Worm (Caenorhabditis elegans) whole organism, L3 larva: ENCODE data around the gene srz-63.

Source experiments
- R02D3.7 ChIP-seq: fragments of 150-350 bp; optimal IDR thresholded peaks from 2 replicates; lab custom pipeline; 2014; ENCODE audit warnings: missing biosample characterization, missing genetic modification characterization
- ZK546.5 ChIP-seq: sonication (generic microtip); optimal IDR thresholded peaks from 2 replicates; lab custom pipeline; 2017; ENCODE audit warnings: missing biosample characterization, missing genetic modification characterization
- aly-2 ChIP-seq: fragments of 150-350 bp; optimal IDR thresholded peaks from 2 replicates; lab custom pipeline; 2014; ENCODE audit warnings: missing biosample characterization, missing genetic modification characterization
- ama-1 ChIP-seq: fragments of 150-350 bp; optimal IDR thresholded peaks from 2 replicates; lab custom pipeline; 2018
- ceh-16 ChIP-seq: sonication (generic microtip); optimal IDR thresholded peaks from 2 replicates; lab custom pipeline; 2017; ENCODE audit warnings: missing biosample characterization, missing genetic modification characterization
- ceh-28 ChIP-seq: fragments of 150-350 bp; optimal IDR thresholded peaks from 2 replicates; lab custom pipeline; 2014; ENCODE audit warnings: missing biosample characterization, missing genetic modification reagents, missing genetic modification characterization
- ceh-82 ChIP-seq: fragments of 150-350 bp; optimal IDR thresholded peaks from 2 replicates; lab custom pipeline; 2014; ENCODE audit warnings: missing biosample characterization, missing genetic modification characterization
- ceh-9 ChIP-seq: sonication (generic microtip); optimal IDR thresholded peaks from 2 replicates; lab custom pipeline; 2018; ENCODE audit warnings: missing biosample characterization, missing genetic modification characterization
- daf-12 ChIP-seq: fragments of 150-350 bp; optimal IDR thresholded peaks from 2 replicates; lab custom pipeline; 2014; ENCODE audit warnings: missing biosample characterization, missing genetic modification reagents, missing genetic modification characterization
- egl-27 ChIP-seq: sonication (generic microtip); optimal IDR thresholded peaks from 4 replicates; lab custom pipeline; 2017; ENCODE audit warnings: missing biosample characterization, missing genetic modification reagents, missing genetic modification characterization
- egl-5 ChIP-seq: fragments of 150-350 bp; optimal IDR thresholded peaks from 2 replicates; lab custom pipeline; 2017; ENCODE audit warnings: missing biosample characterization, missing genetic modification reagents, missing genetic modification characterization, inconsistent platforms
- elt-1 ChIP-seq: fragments of 150-350 bp; optimal IDR thresholded peaks from 2 replicates; lab custom pipeline; 2014; ENCODE audit warnings: missing biosample characterization, missing genetic modification characterization
- elt-2 ChIP-seq: sonication (generic microtip); optimal IDR thresholded peaks from 2 replicates; lab custom pipeline; 2016; ENCODE audit warnings: missing genetic modification reagents, mild to moderate bottlenecking, missing genetic modification characterization, missing compliant biosample characterization
- elt-3 ChIP-seq, 3 experiments: fragments of 150-350 bp in 1 of 3; sonication (generic microtip) in 2 of 3; optimal IDR thresholded peaks; 2 replicates in 2 of 3; 4 replicates in 1 of 3; lab custom pipeline; 2014 to 2017; ENCODE audit warnings: missing biosample characterization in 3 of 3, missing genetic modification characterization in 3 of 3
- eor-1 ChIP-seq, 2 experiments: fragments of 150-350 bp; optimal IDR thresholded peaks; 2 replicates each; lab custom pipeline; 2014 to 2018; ENCODE audit warnings: missing biosample characterization in 2 of 2, missing genetic modification characterization in 2 of 2
- fkh-10 ChIP-seq: sonication (generic microtip); optimal IDR thresholded peaks from 2 replicates; lab custom pipeline; 2017; ENCODE audit warnings: missing biosample characterization, missing genetic modification reagents, missing genetic modification characterization
- fos-1 ChIP-seq: fragments of 150-350 bp; optimal IDR thresholded peaks from 2 replicates; lab custom pipeline; 2014; ENCODE audit warnings: missing biosample characterization, missing genetic modification characterization
- hmg-11 ChIP-seq: sonication (generic microtip); optimal IDR thresholded peaks from 2 replicates; lab custom pipeline; 2016; ENCODE audit warnings: missing genetic modification characterization, missing compliant biosample characterization
- jun-1 ChIP-seq: fragments of 150-350 bp; optimal IDR thresholded peaks from 2 replicates; lab custom pipeline; 2014; ENCODE audit warnings: missing biosample characterization, missing genetic modification reagents, missing genetic modification characterization
- lin-15B ChIP-seq: fragments of 150-350 bp; optimal IDR thresholded peaks from 2 replicates; lab custom pipeline; 2014; ENCODE audit warnings: missing biosample characterization, missing genetic modification characterization
- lin-39 ChIP-seq: fragments of 150-350 bp; optimal IDR thresholded peaks from 2 replicates; lab custom pipeline; 2018; ENCODE audit warnings: missing biosample characterization, missing genetic modification reagents, missing genetic modification characterization
- lsy-12 ChIP-seq: sonication (generic microtip); optimal IDR thresholded peaks from 2 replicates; lab custom pipeline; 2016; ENCODE audit warnings: mild to moderate bottlenecking, missing genetic modification characterization, missing compliant biosample characterization
- mdl-1 ChIP-seq: fragments of 150-350 bp; optimal IDR thresholded peaks from 2 replicates; lab custom pipeline; 2014; ENCODE audit warnings: missing biosample characterization, missing genetic modification characterization
- mml-1 ChIP-seq: fragments of 150-350 bp; sonication (generic microtip); optimal IDR thresholded peaks from 3 replicates; lab custom pipeline; 2014; ENCODE audit warnings: missing biosample characterization, missing genetic modification characterization
- nhr-11 ChIP-seq: fragments of 150-350 bp; optimal IDR thresholded peaks from 2 replicates; lab custom pipeline; 2014; ENCODE audit warnings: missing biosample characterization, missing genetic modification characterization
- nhr-12 ChIP-seq: fragments of 150-350 bp; optimal IDR thresholded peaks from 2 replicates; lab custom pipeline; 2014; ENCODE audit warnings: missing biosample characterization, missing genetic modification characterization
- nhr-237 ChIP-seq: fragments of 150-350 bp; optimal IDR thresholded peaks from 2 replicates; lab custom pipeline; 2014; ENCODE audit warnings: missing biosample characterization, missing genetic modification characterization
- nhr-28 ChIP-seq: fragments of 150-350 bp; optimal IDR thresholded peaks from 2 replicates; lab custom pipeline; 2014; ENCODE audit warnings: missing biosample characterization, missing genetic modification characterization
- nhr-43 ChIP-seq: sonication (generic microtip); optimal IDR thresholded peaks from 2 replicates; lab custom pipeline; 2016; ENCODE audit warnings: mild to moderate bottlenecking, missing genetic modification characterization, missing compliant biosample characterization; ENCODE audit not compliant: poor library complexity, severe bottlenecking
- nhr-67 ChIP-seq: fragments of 150-350 bp; optimal IDR thresholded peaks from 2 replicates; lab custom pipeline; 2014; ENCODE audit warnings: missing biosample characterization, missing genetic modification characterization
- nhr-77 ChIP-seq: fragments of 150-350 bp; optimal IDR thresholded peaks from 2 replicates; lab custom pipeline; 2014; ENCODE audit warnings: missing biosample characterization, missing genetic modification characterization
- sea-2 ChIP-seq: fragments of 150-350 bp; sonication (generic microtip); optimal IDR thresholded peaks from 4 replicates; lab custom pipeline; 2014; ENCODE audit warnings: missing biosample characterization, missing genetic modification reagents, missing genetic modification characterization
- snpc-4 ChIP-seq: fragments of 150-350 bp; optimal IDR thresholded peaks from 2 replicates; lab custom pipeline; 2014; ENCODE audit warnings: missing biosample characterization, missing genetic modification characterization
- tbx-2 ChIP-seq: sonication (generic microtip); optimal IDR thresholded peaks from 2 replicates; lab custom pipeline; 2016; ENCODE audit warnings: mild to moderate bottlenecking, missing genetic modification characterization, missing compliant biosample characterization
- unc-39 ChIP-seq: sonication (generic microtip); optimal IDR thresholded peaks from 4 replicates; lab custom pipeline; 2017; ENCODE audit warnings: missing biosample characterization, missing genetic modification characterization
- unc-62 ChIP-seq: fragments of 150-350 bp; sonication (generic microtip); optimal IDR thresholded peaks from 4 replicates; lab custom pipeline; 2014; ENCODE audit warnings: missing biosample characterization, missing genetic modification reagents, missing genetic modification characterization
- zag-1 ChIP-seq: fragments of 150-350 bp; optimal IDR thresholded peaks from 2 replicates; lab custom pipeline; 2014; ENCODE audit warnings: missing biosample characterization, missing genetic modification characterization
- ztf-11 ChIP-seq: fragments of 150-350 bp; optimal IDR thresholded peaks from 2 replicates; lab custom pipeline; 2014; ENCODE audit warnings: missing biosample characterization, missing genetic modification characterization

The srz-63 gene

DNA sequence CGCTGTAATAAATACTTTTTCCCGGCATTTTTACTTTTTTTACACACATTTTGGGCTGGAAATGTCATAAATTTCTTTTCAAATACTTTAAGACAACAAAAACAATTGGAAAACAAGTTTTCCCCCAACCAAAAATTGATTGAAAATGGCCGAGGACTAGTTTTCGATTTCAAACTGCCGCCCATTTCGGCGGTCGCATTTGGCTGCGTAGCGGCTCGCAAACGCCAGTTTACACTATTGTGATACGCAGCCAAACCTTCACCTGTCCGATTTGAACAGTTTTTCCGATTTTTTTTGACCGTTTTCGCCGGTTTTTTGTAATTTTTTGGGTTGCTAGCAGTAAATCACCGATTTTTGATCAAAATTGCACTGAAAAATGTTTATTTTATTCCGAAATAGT, 42.0 kb downstream of the srz-63 start (continued):
- TF ChIP-seq tbx-2 (tag; lab: Kevin White, UChicago) (peak; percentile 81), sea-2 (GFP tag; lab: Kevin White, UChicago) (no peak), elt-3 (tag; optimal IDR thresholded peaks at IDR 0.05; lab: Kevin White, UChicago) (peak in 2 of 3 experiments; percentile 32 to 93), ZK546.5 (peak; percentile 98), R02D3.7 (tag; lab: Kevin White, UChicago) (peak; percentile 89), nhr-12 (tag; lab: Kevin White, UChicago) (no peak), unc-62 (GFP tag; lab: Kevin White, UChicago) (peak; percentile 78), lsy-12 (tag; lab: Kevin White, UChicago) (peak; percentile 100), nhr-237 (tag; lab: Kevin White, UChicago) (no peak), fos-1 (tag; lab: Kevin White, UChicago) (peak; percentile 85), ama-1 (lab: Kevin White, UChicago) (peak; percentile 85), egl-5 (tag; lab: Kevin White, UChicago) (peak; percentile 86), zag-1 (tag; lab: Kevin White, UChicago) (no peak), lin-15B (peak; percentile 97), hmg-11 (tag; lab: Kevin White, UChicago) (peak; percentile 61), mdl-1 (tag; lab: Kevin White, UChicago) (no peak), nhr-67 (tag; lab: Kevin White, UChicago) (no peak), lin-39 (tag; lab: Kevin White, UChicago) (peak; percentile 95), aly-2 (tag; lab: Kevin White, UChicago) (peak; percentile 80), unc-39 (tag; lab: Kevin White, UChicago) (no peak)

DNA sequence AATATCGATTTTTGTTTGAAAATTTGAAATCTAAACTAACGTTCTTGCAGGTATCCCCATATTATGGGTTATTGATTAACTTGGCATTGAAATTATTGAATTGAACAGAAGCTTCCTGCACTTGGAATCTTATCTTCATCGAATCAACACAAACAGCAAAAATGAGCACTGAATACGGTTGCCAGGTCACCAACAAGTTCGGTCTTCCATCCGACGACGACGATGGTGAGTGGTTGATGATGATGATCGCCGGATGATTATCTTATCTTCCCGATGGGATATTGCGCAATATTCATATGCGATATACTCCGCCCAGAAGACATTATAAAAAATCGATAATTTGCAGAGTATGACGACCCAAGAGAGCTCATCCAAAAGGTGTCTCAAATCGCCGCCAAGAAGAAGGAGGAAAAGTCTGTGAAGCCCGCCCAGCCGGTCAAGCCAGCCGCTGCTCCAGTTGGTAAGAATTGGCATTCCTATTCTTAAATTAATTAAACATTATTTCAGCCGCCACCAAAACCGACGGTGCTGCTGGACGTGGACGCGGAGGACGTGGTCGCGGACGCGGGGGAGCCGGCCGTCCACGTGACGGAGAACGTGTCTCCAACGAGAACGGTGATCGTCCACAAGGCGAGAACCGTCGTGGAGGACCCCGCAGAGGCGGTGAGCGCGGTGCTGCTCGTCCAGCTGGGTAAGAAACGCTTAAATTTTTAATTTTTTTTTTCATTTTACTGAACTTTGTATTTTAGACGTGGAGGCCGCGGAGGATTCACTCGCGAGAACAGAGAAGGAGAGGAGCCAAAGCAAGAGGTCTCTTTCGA, 42.7 kb downstream of the srz-63 start, which contains the start of gene vig-1:
Gene vig-1, plus strand, starts transcription at position 51 of the 821 bp plus-strand sequence.
- TF ChIP-seq nhr-12 (tag; lab: Kevin White, UChicago) (no peak), ceh-9 (tag; lab: Kevin White, UChicago) (no peak), elt-1 (tag; lab: Kevin White, UChicago) (no peak), egl-5 (tag; lab: Kevin White, UChicago) (no peak), sea-2 (GFP tag; lab: Kevin White, UChicago) (no peak), R02D3.7 (tag; lab: Kevin White, UChicago) (no peak), snpc-4 (tag; lab: Kevin White, UChicago) (no peak), mdl-1 (tag; lab: Kevin White, UChicago) (no peak), fos-1 (tag; lab: Kevin White, UChicago) (no peak), ceh-16 (tag; lab: Kevin White, UChicago) (no peak), jun-1 (tag; lab: Kevin White, UChicago) (no peak), aly-2 (tag; lab: Kevin White, UChicago) (no peak), egl-27 (tag; lab: Kevin White, UChicago) (no peak), eor-1 (tag; optimal IDR thresholded peaks at IDR 0.05; lab: Kevin White, UChicago) (no peak), ZK546.5 (no peak), daf-12 (tag; lab: Kevin White, UChicago) (no peak), nhr-43 (tag; lab: Kevin White, UChicago) (no peak), nhr-28 (tag; lab: Kevin White, UChicago) (no peak), mml-1 (no peak), hmg-11 (tag; lab: Kevin White, UChicago) (no peak)

DNA sequence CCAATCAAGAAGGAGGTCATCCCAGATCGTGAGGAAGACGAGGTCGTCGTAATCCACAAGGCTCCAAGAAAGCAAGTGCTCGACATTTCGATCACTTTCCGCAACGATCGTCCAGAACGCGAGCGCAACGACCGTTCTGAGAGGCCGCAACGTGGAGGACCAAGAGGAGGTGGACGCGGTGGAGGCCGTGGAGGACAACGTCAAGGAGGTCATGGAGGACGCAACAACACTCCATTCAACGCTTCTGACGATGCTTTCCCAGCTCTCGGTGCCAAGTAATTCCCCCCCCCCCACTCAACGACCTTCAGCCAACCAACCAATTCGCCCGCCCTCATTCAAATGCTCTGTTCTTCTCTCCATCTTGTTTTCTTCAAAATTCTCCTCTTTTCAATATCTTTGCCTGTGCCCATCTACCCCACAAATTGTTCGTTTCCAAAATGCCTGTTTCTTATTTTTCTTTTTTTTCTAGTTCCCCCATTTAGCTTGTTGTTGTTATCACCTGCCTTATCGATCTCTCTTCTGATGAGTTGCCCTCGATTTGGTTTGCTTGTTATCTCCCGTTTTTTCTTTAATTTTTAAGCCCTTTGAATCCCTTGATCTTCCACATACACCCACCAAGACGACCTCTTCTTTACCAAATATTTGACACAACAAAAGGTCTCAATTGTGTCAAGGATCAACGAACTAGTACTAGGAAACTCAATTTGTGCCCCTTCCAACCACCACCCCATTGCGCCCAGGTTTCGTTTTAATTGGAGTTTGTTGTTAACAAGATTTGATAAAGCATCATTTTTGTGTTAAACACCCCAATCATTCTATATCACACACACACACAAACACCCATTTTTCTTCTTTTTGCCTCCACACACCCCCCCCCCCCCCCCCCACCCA, 44.1 kb downstream of the srz-63 start:
- TF ChIP-seq lin-15B (no peak), ceh-82 (tag; lab: Kevin White, UChicago) (no peak), nhr-11 (tag; lab: Kevin White, UChicago) (no peak), ztf-11 (tag; lab: Kevin White, UChicago) (no peak), daf-12 (tag; lab: Kevin White, UChicago) (no peak), unc-39 (tag; lab: Kevin White, UChicago) (no peak), elt-2 (tag; lab: Kevin White, UChicago) (no peak), ceh-16 (tag; lab: Kevin White, UChicago) (no peak), nhr-237 (tag; lab: Kevin White, UChicago) (no peak), fkh-10 (GFP tag; lab: Kevin White, UChicago) (no peak), sea-2 (GFP tag; lab: Kevin White, UChicago) (no peak), elt-1 (tag; lab: Kevin White, UChicago) (no peak), ceh-9 (tag; lab: Kevin White, UChicago) (no peak), ceh-28 (tag; lab: Kevin White, UChicago) (no peak), nhr-77 (tag; lab: Kevin White, UChicago) (no peak)
